Worm (Caenorhabditis elegans) whole organism, midembryonic: ENCODE measurements around the gene erfa-3.

Source experiments
- T22C8.4 ChIP-seq: fragments of 200-800 bp; sonication (Bioruptor generic); IDR thresholded peaks from 2 replicates; pipeline ENCODE4 v1.3.6; 2022; ENCODE audit warnings: missing genetic modification characterization, missing compliant biosample characterization
- cog-1 ChIP-seq: sonication (generic microtip); optimal IDR thresholded peaks from 2 replicates; lab custom pipeline; 2016; ENCODE audit warnings: missing genetic modification characterization, missing compliant biosample characterization
- flt-1 ChIP-seq: fragments of 200-800 bp; sonication (Bioruptor generic); IDR thresholded peaks from 2 replicates; pipeline ENCODE4 v1.3.6; 2022; ENCODE audit warnings: missing genetic modification characterization, missing compliant biosample characterization
- klf-2 ChIP-seq: fragments of 200-800 bp; sonication (Bioruptor generic); conservative IDR thresholded peaks from 2 replicates; pipeline ENCODE4 v1.3.6; 2022; ENCODE audit warnings: missing genetic modification reagents, missing genetic modification characterization, missing compliant biosample characterization
- med-1 ChIP-seq: sonication (generic microtip); optimal IDR thresholded peaks from 2 replicates; lab custom pipeline; 2017; ENCODE audit warnings: missing genetic modification characterization, mild to moderate bottlenecking, missing compliant biosample characterization, antibody characterized with exemption, missing genetic modification reagents; ENCODE audit not compliant: insufficient read depth
- ref-1 ChIP-seq: fragments of 200-800 bp; sonication (Bioruptor generic); conservative IDR thresholded peaks from 2 replicates; pipeline ENCODE4 v1.3.6; 2022; ENCODE audit warnings: missing genetic modification reagents, missing genetic modification characterization, missing compliant biosample characterization
- tab-1 ChIP-seq: fragments of 200-800 bp; sonication (Bioruptor generic); IDR thresholded peaks from 2 replicates; pipeline ENCODE4 v1.3.6; 2022; ENCODE audit warnings: missing genetic modification characterization, missing compliant biosample characterization
- ztf-23 ChIP-seq: fragments of 200-800 bp; sonication (Bioruptor generic); IDR thresholded peaks from 2 replicates; pipeline ENCODE4 v1.3.6; 2022; ENCODE audit warnings: missing genetic modification reagents, missing genetic modification characterization, missing compliant biosample characterization
- ztf-29 ChIP-seq: fragments of 200-800 bp; sonication (Bioruptor generic); IDR thresholded peaks from 2 replicates; pipeline ENCODE4 v1.3.6; 2022; ENCODE audit warnings: missing genetic modification reagents, missing genetic modification characterization, missing compliant biosample characterization

Gene erfa-3

ce11 chrV:11093163-11094091, 19.5 kb downstream of the erfa-3 start, which contains the start of gene lact-8:
Gene lact-8 (minus strand): TSS chrV:11093607.
- no peak for TF ChIP-seq klf-2 (GFP tag; lab: Robert Waterston, UW)
- TF ChIP-seq ztf-23: no peak
- TF ChIP-seq cog-1: no peak
- no peak for TF ChIP-seq T22C8.4 (GFP tag; lab: Robert Waterston, UW)
- no peak for TF ChIP-seq flt-1
- no peak for TF ChIP-seq ref-1 (GFP tag; lab: Robert Waterston, UW)
- no peak for TF ChIP-seq ztf-29
- no peak for TF ChIP-seq tab-1 (GFP tag; lab: Robert Waterston, UW)
- no peak for TF ChIP-seq med-1

DNA sequence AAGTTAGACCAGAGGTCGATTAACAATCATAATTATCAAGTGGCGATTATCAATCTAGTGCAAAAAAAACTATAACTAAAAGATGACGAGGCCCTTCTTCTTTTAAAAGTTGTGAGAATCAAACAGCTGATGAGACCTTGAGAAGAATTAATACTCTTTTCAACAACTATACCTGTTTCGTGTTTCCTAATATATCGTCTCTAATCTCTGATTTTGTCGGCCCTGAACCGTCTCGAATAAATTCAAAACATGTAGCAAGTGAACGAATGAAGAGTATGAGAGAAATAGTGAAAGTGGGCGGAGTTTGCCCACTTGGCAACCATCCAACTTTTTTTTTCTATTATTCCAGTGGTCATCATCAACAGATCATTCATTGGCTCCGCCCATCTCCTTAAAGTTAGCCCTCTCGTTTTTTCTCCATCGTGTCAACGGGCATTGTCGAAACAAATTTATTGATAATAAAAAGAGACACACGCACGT, 25.3 kb downstream of the erfa-3 start, which contains the start of gene Y42A5A.1:
Y42A5A.1 (plus strand) TSS at position 430 of the 480 bp plus-strand sequence.
- TF ChIP-seq ref-1 (GFP tag; lab: Robert Waterston, UW) (no peak), cog-1 (no peak), T22C8.4 (GFP tag; lab: Robert Waterston, UW) (no peak), ztf-29 (no peak), flt-1 (no peak), med-1 (no peak), tab-1 (GFP tag; lab: Robert Waterston, UW) (no peak), ztf-23 (no peak), klf-2 (GFP tag; lab: Robert Waterston, UW) (no peak)

ce11 chrV:11087119-11087518, 25.8 kb downstream of the erfa-3 start:
- TF ChIP-seq klf-2 (GFP tag; lab: Robert Waterston, UW) (no peak), tab-1 (GFP tag; lab: Robert Waterston, UW) (no peak), cog-1 (no peak), med-1 (no peak), ztf-29 (no peak), flt-1 (no peak), ref-1 (GFP tag; lab: Robert Waterston, UW) (no peak), ztf-23 (no peak), T22C8.4 (GFP tag; lab: Robert Waterston, UW) (no peak)

- no peak for TF ChIP-seq T22C8.4 (GFP tag; lab: Robert Waterston, UW)
- TF ChIP-seq ref-1 (GFP tag; lab: Robert Waterston, UW): no peak
- TF ChIP-seq cog-1: peak; percentile 77
These were observed 29.2 kb downstream of the erfa-3 start for ce11 chrV:11083691-11084090.

ce11 chrV:11082964-11083363, 29.9 kb downstream of the erfa-3 start:
- TF ChIP-seq cog-1 (no peak), ztf-29 (no peak), flt-1 (no peak), med-1 (no peak)

DNA sequence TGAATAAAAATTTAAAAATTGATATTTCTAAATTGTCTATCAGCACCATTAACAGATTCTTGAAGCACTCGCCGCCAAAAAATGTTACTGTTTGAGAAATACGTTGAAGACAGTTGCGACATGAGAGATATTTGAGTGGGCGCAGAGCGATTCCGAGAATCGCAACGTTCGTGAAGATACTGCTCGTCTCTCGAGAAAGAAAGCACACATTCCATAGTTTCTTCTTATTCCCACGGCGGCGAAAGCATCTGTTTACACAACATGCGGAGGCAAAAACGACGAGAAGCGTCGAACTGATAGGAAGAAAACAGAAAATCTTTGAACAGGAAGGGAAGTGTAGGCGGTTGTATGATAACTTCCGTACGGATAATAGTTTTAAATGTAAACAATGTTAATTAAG, 30.4 kb downstream of the erfa-3 start:
- peak; percentile 23 for TF ChIP-seq cog-1
- no peak for TF ChIP-seq T22C8.4 (GFP tag; lab: Robert Waterston, UW)

DNA sequence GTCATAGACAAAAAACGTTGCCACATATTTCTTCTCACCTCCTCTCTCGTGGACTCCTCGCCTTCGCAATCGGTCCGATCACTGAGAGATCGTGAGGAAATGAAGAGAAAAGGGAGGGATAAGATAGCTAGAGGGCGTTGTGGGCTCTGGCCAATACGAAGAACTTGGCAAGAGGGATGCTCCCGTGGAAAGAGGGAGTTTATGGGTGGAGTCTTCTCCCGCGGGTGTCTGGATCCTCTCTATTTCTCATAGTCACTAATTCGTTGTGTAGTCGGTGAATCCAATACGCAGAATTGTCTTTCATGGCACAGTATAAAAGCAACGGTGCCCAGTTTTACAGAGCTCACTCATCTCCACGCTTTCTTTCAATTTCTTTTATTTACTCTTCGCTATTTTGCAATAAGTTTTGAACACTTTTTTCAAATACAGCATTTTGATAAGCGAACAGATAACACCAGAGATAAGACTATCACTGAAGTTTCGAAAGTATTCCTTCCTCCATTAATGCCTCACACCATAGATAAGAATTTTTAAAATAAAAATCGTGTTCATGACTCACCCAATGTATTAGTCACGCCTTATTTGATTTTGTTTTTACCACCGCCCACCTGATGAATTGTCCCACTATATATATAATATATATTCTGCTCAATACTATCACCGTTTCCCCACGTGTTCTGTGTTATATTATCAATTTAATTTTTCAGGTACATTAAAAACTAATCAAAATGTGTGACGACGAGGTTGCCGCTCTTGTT, 32.4 kb downstream of the erfa-3 start, which contains the start of gene act-1:
act-1 (plus strand) TSS at position 708 of the 758 bp plus-strand sequence.
- TF ChIP-seq ztf-23: no peak
- TF ChIP-seq klf-2 (GFP tag; lab: Robert Waterston, UW): no peak
- TF ChIP-seq ztf-29: no peak
- TF ChIP-seq flt-1: 0 out of 2 replicates have a peak, but pooled peaks have one; percentile 27
- TF ChIP-seq ref-1 (GFP tag; lab: Robert Waterston, UW): no peak

DNA sequence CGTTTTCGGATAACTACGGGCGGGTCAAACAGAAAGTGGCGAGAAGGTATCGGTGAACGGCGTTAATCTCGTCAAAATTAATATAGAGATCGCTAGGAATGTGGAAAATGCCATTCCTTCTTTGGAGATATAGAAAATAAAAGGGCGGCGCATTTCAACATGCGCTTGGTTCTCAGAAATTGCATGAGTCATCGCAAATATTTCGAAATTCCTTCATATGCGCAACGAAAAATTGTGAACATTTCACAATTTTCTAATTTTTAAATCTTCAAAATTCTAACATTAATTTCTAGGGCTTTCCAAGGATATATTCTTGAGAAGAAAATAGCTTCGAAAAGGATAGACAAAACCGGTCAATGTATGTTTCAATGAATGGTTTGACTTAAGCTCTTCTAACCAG, 34.0 kb downstream of the erfa-3 start:
- TF ChIP-seq klf-2 (GFP tag; lab: Robert Waterston, UW): no peak
- TF ChIP-seq ztf-29: no peak
- no peak for TF ChIP-seq ztf-23
- no peak for TF ChIP-seq T22C8.4 (GFP tag; lab: Robert Waterston, UW)

DNA sequence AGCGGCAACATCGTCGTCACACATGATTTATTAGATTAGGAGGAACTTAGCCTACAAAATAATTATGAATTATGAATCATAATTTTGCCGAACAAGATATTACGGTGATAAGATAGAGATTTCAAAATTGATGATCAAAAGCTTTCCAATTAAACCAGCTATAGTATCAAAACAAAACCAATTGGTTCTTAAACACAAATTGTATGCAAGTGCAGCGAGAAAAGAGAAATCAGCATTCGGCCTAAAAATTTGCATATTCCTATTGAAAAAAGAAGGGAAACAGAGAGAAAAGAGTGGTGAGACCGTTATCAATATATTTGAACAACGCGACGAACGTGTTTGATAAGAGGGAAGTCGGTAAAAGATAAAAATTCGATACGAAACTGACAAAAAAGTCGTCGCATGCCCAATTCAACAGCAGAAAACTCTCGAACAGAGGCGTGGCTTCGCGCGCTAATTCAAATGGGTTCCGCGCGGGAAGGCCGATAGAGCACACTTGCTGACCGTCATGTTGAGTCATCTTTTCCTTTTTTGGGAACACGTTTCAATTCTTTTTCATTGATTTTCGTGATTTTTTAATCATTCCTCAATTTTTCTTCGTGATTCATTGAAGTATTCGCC, 34.7 kb downstream of the erfa-3 start, which contains the start of gene act-2:
act-2 (minus strand) TSS at position 51 of the 621 bp plus-strand sequence.
- peak; percentile 28 for TF ChIP-seq cog-1
- TF ChIP-seq med-1: no peak
- peak; percentile 14; the same call in 1 of the 2 replicates for TF ChIP-seq ztf-23
- peak; percentile 53; the same call in 1 of the 2 replicates for TF ChIP-seq flt-1

ce11 chrV:11076403-11076802, 36.5 kb downstream of the erfa-3 start:
- TF ChIP-seq flt-1 (no peak), cog-1 (no peak), tab-1 (GFP tag; lab: Robert Waterston, UW) (no peak), T22C8.4 (GFP tag; lab: Robert Waterston, UW) (no peak), klf-2 (GFP tag; lab: Robert Waterston, UW) (no peak), ztf-23 (no peak), ref-1 (GFP tag; lab: Robert Waterston, UW) (no peak), med-1 (no peak), ztf-29 (no peak)
